Fruit fly (Drosophila melanogaster) whole organism, embryonic: Measurements from ENCODE around the gene Pax.

ENCODE experiments used
- ATbp ChIP-seq: fragments of 200-800 bp; sonication (Bioruptor generic); optimal IDR thresholded peaks from 2 replicates; lab custom pipeline; 2017; ENCODE audit warnings: missing biosample characterization, mild to moderate bottlenecking, missing genetic modification characterization, missing genetic modification reagents
- Adf1 ChIP-seq: fragments of 200-800 bp; sonication (Bioruptor generic); IDR thresholded peaks from 2 replicates; pipeline ENCODE4 v1.3.6; 2022; ENCODE audit warnings: missing biosample characterization, missing genetic modification characterization
- Bdp1 ChIP-seq: fragments of 200-800 bp; sonication (Bioruptor generic); optimal IDR thresholded peaks from 3 replicates; lab custom pipeline; 2016; ENCODE audit warnings: missing biosample characterization, missing genetic modification characterization
- CG11504 ChIP-seq: fragments of 200-800 bp; sonication (Bioruptor generic); optimal IDR thresholded peaks from 3 replicates; lab custom pipeline; 2019; ENCODE audit warnings: missing biosample characterization, mild to moderate bottlenecking, missing genetic modification characterization, moderate library complexity
- CG12769 ChIP-seq: fragments of 200-800 bp; sonication (Bioruptor generic); optimal IDR thresholded peaks from 2 replicates; lab custom pipeline; 2019; ENCODE audit warnings: missing biosample characterization, mild to moderate bottlenecking, missing genetic modification characterization, moderate library complexity
- CG1529 ChIP-seq: fragments of 200-800 bp; sonication (Bioruptor generic); optimal IDR thresholded peaks from 3 replicates; lab custom pipeline; 2018; ENCODE audit warnings: missing biosample characterization, missing genetic modification characterization
- CG1603 ChIP-seq: fragments of 200-800 bp; sonication (Bioruptor generic); optimal IDR thresholded peaks from 2 replicates; lab custom pipeline; 2019; ENCODE audit warnings: missing biosample characterization, mild to moderate bottlenecking, missing genetic modification characterization, moderate library complexity
- CG16815 ChIP-seq: fragments of 200-800 bp; sonication (Bioruptor generic); optimal IDR thresholded peaks from 3 replicates; lab custom pipeline; 2017; ENCODE audit warnings: missing biosample characterization, mild to moderate bottlenecking, missing genetic modification characterization
- CG17186 ChIP-seq: fragments of 200-800 bp; sonication (Bioruptor generic); optimal IDR thresholded peaks from 3 replicates; lab custom pipeline; 2017; ENCODE audit warnings: missing biosample characterization, missing genetic modification reagents, missing genetic modification characterization
- CG17328 ChIP-seq: fragments of 200-800 bp; sonication (Bioruptor generic); IDR thresholded peaks from 2 replicates; pipeline ENCODE4 v1.3.6; 2022; ENCODE audit warnings: missing biosample characterization, missing genetic modification characterization
- CG18262 ChIP-seq: fragments of 200-800 bp; optimal IDR thresholded peaks from 3 replicates; lab custom pipeline; 2019; ENCODE audit warnings: missing biosample characterization, mild to moderate bottlenecking, missing genetic modification characterization, moderate library complexity
- CG2202 ChIP-seq: fragments of 200-800 bp; sonication (Bioruptor generic); optimal IDR thresholded peaks from 2 replicates; lab custom pipeline; 2018; ENCODE audit warnings: missing biosample characterization, mild to moderate bottlenecking, missing genetic modification characterization
- CG3065 ChIP-seq: fragments of 200-800 bp; sonication (Bioruptor generic); optimal IDR thresholded peaks from 2 replicates; lab custom pipeline; 2016; ENCODE audit warnings: missing biosample characterization, missing genetic modification characterization
- CG31388 ChIP-seq: fragments of 200-800 bp; sonication (Bioruptor generic); optimal IDR thresholded peaks from 2 replicates; lab custom pipeline; 2016; ENCODE audit warnings: missing biosample characterization, missing genetic modification characterization
- CG3163 ChIP-seq: fragments of 200-800 bp; sonication (Bioruptor generic); optimal IDR thresholded peaks from 3 replicates; lab custom pipeline; 2016; ENCODE audit warnings: missing biosample characterization, missing genetic modification characterization
- CG32767 ChIP-seq: fragments of 200-800 bp; sonication (Bioruptor generic); IDR thresholded peaks from 2 replicates; pipeline ENCODE4 v1.3.6; 2022; ENCODE audit warnings: missing biosample characterization, missing genetic modification characterization
- CG3726 ChIP-seq: fragments of 200-800 bp; sonication (Bioruptor generic); IDR thresholded peaks from 3 replicates; pipeline ENCODE4, ENCODE4 v1.3.6; 2022; ENCODE audit warnings: missing biosample characterization, missing genetic modification characterization
- CG6254 ChIP-seq: fragments of 200-800 bp; sonication (Bioruptor generic); optimal IDR thresholded peaks from 3 replicates; lab custom pipeline; 2017; ENCODE audit warnings: mild to moderate bottlenecking, missing biosample characterization, missing genetic modification reagents, missing genetic modification characterization
- CG6272 ChIP-seq: fragments of 200-800 bp; sonication (Bioruptor generic); IDR thresholded peaks from 2 replicates; pipeline ENCODE4 v1.3.6; 2022; ENCODE audit warnings: missing biosample characterization, missing genetic modification characterization
- CG6765 ChIP-seq: fragments of 200-800 bp; sonication (Bioruptor generic); optimal IDR thresholded peaks from 3 replicates; lab custom pipeline; 2017; ENCODE audit warnings: missing biosample characterization, mild to moderate bottlenecking, missing genetic modification characterization
- CG7928 ChIP-seq: fragments of 200-800 bp; sonication (Bioruptor generic); optimal IDR thresholded peaks from 2 replicates; lab custom pipeline; 2017; ENCODE audit warnings: missing biosample characterization, mild to moderate bottlenecking, missing genetic modification characterization
- CG8359 ChIP-seq: fragments of 200-800 bp; sonication (Bioruptor generic); optimal IDR thresholded peaks from 2 replicates; lab custom pipeline; 2017; ENCODE audit warnings: missing biosample characterization, mild to moderate bottlenecking, missing genetic modification characterization, borderline replicate concordance
- D19A ChIP-seq: fragments of 200-800 bp; optimal IDR thresholded peaks from 3 replicates; lab custom pipeline; 2019; ENCODE audit warnings: missing biosample characterization, mild to moderate bottlenecking, missing genetic modification characterization, moderate library complexity
- Doc2 ChIP-seq: fragments of 200-800 bp; sonication (Bioruptor generic); IDR thresholded peaks from 2 replicates; pipeline ENCODE4 v1.3.6; 2022; ENCODE audit warnings: missing biosample characterization, missing genetic modification characterization
- ERR ChIP-seq: fragments of 200-800 bp; sonication (Bioruptor generic); optimal IDR thresholded peaks from 2 replicates; lab custom pipeline; 2016; ENCODE audit warnings: missing biosample characterization, missing genetic modification characterization
- Ets65A ChIP-seq: fragments of 200-800 bp; sonication (Bioruptor generic); peaks from one replicate; lab custom pipeline; 2016; ENCODE audit warnings: missing biosample characterization, missing genetic modification characterization
- GATAe ChIP-seq: fragments of 200-800 bp; sonication (Bioruptor generic); conservative IDR thresholded peaks from 2 replicates; pipeline ENCODE4 v1.3.6; 2022; ENCODE audit warnings: missing biosample characterization, missing genetic modification characterization
- HLH4C ChIP-seq: fragments of 200-800 bp; sonication (Bioruptor generic); IDR thresholded peaks from 3 replicates; pipeline ENCODE4 v1.3.6; 2022; ENCODE audit warnings: missing biosample characterization, missing genetic modification characterization; ENCODE audit not compliant: partially characterized antibody
- HmgZ ChIP-seq: fragments of 200-800 bp; sonication (Bioruptor generic); optimal IDR thresholded peaks from 2 replicates; lab custom pipeline; 2018; ENCODE audit warnings: missing biosample characterization, mild to moderate bottlenecking, missing genetic modification characterization
- Hmx ChIP-seq: fragments of 200-800 bp; sonication (Bioruptor generic); optimal IDR thresholded peaks from 2 replicates; lab custom pipeline; 2016; ENCODE audit warnings: missing biosample characterization, missing genetic modification characterization
- Hr39 ChIP-seq: fragments of >200 bp; optimal IDR thresholded peaks from 2 replicates; lab custom pipeline; 2017
- Med ChIP-seq: fragments of 200-800 bp; sonication (Bioruptor generic); peaks from one replicate; lab custom pipeline; 2016; ENCODE audit warnings: missing biosample characterization, missing genetic modification characterization, mild to moderate bottlenecking, inconsistent platforms, moderate library complexity
- Mes4 ChIP-seq: fragments of 200-800 bp; sonication (Bioruptor generic); optimal IDR thresholded peaks from 2 replicates; lab custom pipeline; 2016; ENCODE audit warnings: missing biosample characterization, missing genetic modification characterization
- NK7.1 ChIP-seq: fragments of 200-800 bp; sonication (Bioruptor generic); optimal IDR thresholded peaks from 3 replicates; lab custom pipeline; 2016; ENCODE audit warnings: missing biosample characterization, missing genetic modification characterization
- Ravus ChIP-seq: fragments of 200-800 bp; sonication (Bioruptor generic); IDR thresholded peaks from 2 replicates; pipeline ENCODE4 v1.3.6; 2022; ENCODE audit warnings: missing biosample characterization, missing genetic modification characterization
- Scr ChIP-seq: fragments of 200-800 bp; sonication (Bioruptor generic); IDR thresholded peaks from 2 replicates; pipeline ENCODE4 v1.3.6; 2022; ENCODE audit warnings: missing biosample characterization, missing genetic modification characterization; ENCODE audit not compliant: partially characterized antibody
- abd-A ChIP-seq: fragments of 200-800 bp; sonication (Bioruptor generic); optimal IDR thresholded peaks from 3 replicates; lab custom pipeline; 2019; ENCODE audit warnings: missing biosample characterization, mild to moderate bottlenecking, missing genetic modification characterization, moderate library complexity
- bsh ChIP-seq, 2 experiments: fragments of 200-800 bp; sonication (Bioruptor generic); optimal IDR thresholded peaks; 2 replicates each; lab custom pipeline; 2017 to 2018; ENCODE audit warnings: mild to moderate bottlenecking in 2 of 2, missing biosample characterization in 2 of 2, missing genetic modification characterization in 2 of 2, moderate library complexity in 1 of 2
- dmrt11E ChIP-seq: fragments of 200-800 bp; sonication (Bioruptor generic); optimal IDR thresholded peaks from 3 replicates; lab custom pipeline; 2018; ENCODE audit warnings: missing biosample characterization, mild to moderate bottlenecking, missing genetic modification characterization, moderate library complexity
- ewg ChIP-seq: fragments of 200-800 bp; sonication (Bioruptor generic); optimal IDR thresholded peaks from 3 replicates; lab custom pipeline; 2017; ENCODE audit warnings: mild to moderate bottlenecking, missing biosample characterization, missing genetic modification reagents, missing genetic modification characterization
- gem ChIP-seq: fragments of 200-800 bp; sonication (Bioruptor generic); optimal IDR thresholded peaks from 2 replicates; lab custom pipeline; 2019; ENCODE audit warnings: missing biosample characterization, mild to moderate bottlenecking, missing genetic modification characterization, moderate library complexity
- hbn ChIP-seq: fragments of 200-800 bp; sonication (Bioruptor generic); IDR thresholded peaks from 2 replicates; pipeline ENCODE4 v1.3.6; 2022; ENCODE audit warnings: missing biosample characterization, missing genetic modification characterization; ENCODE audit not compliant: partially characterized antibody
- luna ChIP-seq: fragments of 200-800 bp; sonication (Bioruptor generic); optimal IDR thresholded peaks from 2 replicates; lab custom pipeline; 2016; ENCODE audit warnings: missing biosample characterization, missing genetic modification characterization
- nerfin-1 ChIP-seq: fragments of 200-800 bp; sonication (Bioruptor generic); optimal IDR thresholded peaks from 3 replicates; lab custom pipeline; 2019; ENCODE audit warnings: missing biosample characterization, mild to moderate bottlenecking, missing genetic modification characterization, moderate library complexity
- nerfin-2 ChIP-seq: fragments of 200-800 bp; sonication (Bioruptor generic); IDR thresholded peaks from 2 replicates; pipeline ENCODE4 v1.3.6; 2022; ENCODE audit warnings: missing biosample characterization, missing genetic modification characterization; ENCODE audit not compliant: partially characterized antibody
- oc ChIP-seq: fragments of 200-800 bp; sonication (Bioruptor generic); optimal IDR thresholded peaks from 2 replicates; lab custom pipeline; 2018; ENCODE audit warnings: missing biosample characterization, mild to moderate bottlenecking, missing genetic modification characterization, moderate library complexity
- sens ChIP-seq: fragments of 200-800 bp; sonication (Bioruptor generic); peaks from one replicate; lab custom pipeline; 2016; ENCODE audit warnings: missing biosample characterization, missing genetic modification characterization
- so ChIP-seq: fragments of 200-800 bp; sonication (Bioruptor generic); IDR thresholded peaks from 3 replicates; pipeline ENCODE4 v1.3.6; 2022; ENCODE audit warnings: missing biosample characterization, missing genetic modification characterization
- toy ChIP-seq: fragments of 200-800 bp; sonication (Bioruptor generic); IDR thresholded peaks from 2 replicates; pipeline ENCODE4 v1.3.6; 2022; ENCODE audit warnings: missing biosample characterization, missing genetic modification characterization
- vfl ChIP-seq: fragments of 200-800 bp; sonication (Bioruptor generic); optimal IDR thresholded peaks from 2 replicates; lab custom pipeline; 2016; ENCODE audit warnings: missing biosample characterization, missing genetic modification characterization
- zf30C ChIP-seq: fragments of 200-800 bp; sonication (Bioruptor generic); optimal IDR thresholded peaks from 3 replicates; lab custom pipeline; 2018; ENCODE audit warnings: missing biosample characterization, mild to moderate bottlenecking, missing genetic modification characterization

Pax gene

dm6 chr2L:19370046-19370445, 56.4 kb downstream of the Pax start, which contains the start of gene CG17349 (continued):
- peak; percentile 66 for TF ChIP-seq ATbp (GFP tag; lab: Kevin White, UChicago)
- TF ChIP-seq Scr (GFP tag; lab: Robert Waterston, UW), result no peak
- TF ChIP-seq abd-A (tag; lab: Kevin White, UChicago), result peak; percentile 53
- peak; percentile 60 for TF ChIP-seq CG1603 (tag; lab: Kevin White, UChicago)
- no peak for TF ChIP-seq so (GFP tag; lab: Robert Waterston, UW)
- TF ChIP-seq HmgZ (tag; lab: Kevin White, UChicago), result no peak
- no peak for TF ChIP-seq Doc2 (GFP tag; lab: Robert Waterston, UW)
- peak; percentile 28 for TF ChIP-seq oc
- TF ChIP-seq ERR (GFP tag; lab: Kevin White, UChicago), result no peak
- TF ChIP-seq CG6272, result no peak
- TF ChIP-seq HLH4C (GFP tag; lab: Robert Waterston, UW), result no peak
- no peak for TF ChIP-seq CG12769 (tag; lab: Kevin White, UChicago)
- no peak for TF ChIP-seq NK7.1 (GFP tag; lab: Kevin White, UChicago)
- no peak for TF ChIP-seq Adf1 (GFP tag; lab: Robert Waterston, UW)
- TF ChIP-seq CG1529 (GFP tag; lab: Kevin White, UChicago), result peak; percentile 54
- TF ChIP-seq CG2202 (tag; lab: Kevin White, UChicago), result peak; percentile 62
- peak; percentile 60 for TF ChIP-seq dmrt11E (tag; lab: Kevin White, UChicago)
- TF ChIP-seq nerfin-1 (tag; lab: Kevin White, UChicago), result peak; percentile 37
- TF ChIP-seq Hmx (GFP tag; lab: Kevin White, UChicago), result no peak
- TF ChIP-seq CG7928 (GFP tag; lab: Kevin White, UChicago), result no peak
- no peak for TF ChIP-seq zf30C (GFP tag; lab: Kevin White, UChicago)
- no peak for TF ChIP-seq CG17186 (GFP tag; lab: Kevin White, UChicago)
- TF ChIP-seq ewg, result peak; percentile 14
- TF ChIP-seq Med, result peak; percentile 49
- TF ChIP-seq CG11504 (tag; lab: Kevin White, UChicago), result peak; percentile 14
- TF ChIP-seq sens (GFP tag; lab: Kevin White, UChicago), result peak; percentile 52
- TF ChIP-seq CG16815 (GFP tag; lab: Kevin White, UChicago), result no peak
- no peak for TF ChIP-seq CG31388
- no peak for TF ChIP-seq GATAe
- TF ChIP-seq Ravus, result no peak
- no peak for TF ChIP-seq D19A (tag; lab: Kevin White, UChicago)
- no peak for TF ChIP-seq CG32767 (GFP tag; lab: Robert Waterston, UW)
- TF ChIP-seq, all 482 proteins: peak for 53

- TF ChIP-seq CG3163 (GFP tag; lab: Kevin White, UChicago) (no peak), CG3065 (GFP tag; lab: Kevin White, UChicago) (no peak), Hr39 (lab: Kevin White, UChicago) (peak; percentile 73), CG18262 (tag; lab: Kevin White, UChicago) (no peak), CG6765 (GFP tag; lab: Kevin White, UChicago) (no peak)
Measured at dm6 chr2L:19366730-19367129, 59.7 kb downstream of the Pax start.

- TF ChIP-seq CG17328, result no peak
- peak; percentile 21 for TF ChIP-seq gem
- TF ChIP-seq nerfin-2 (GFP tag; lab: Robert Waterston, UW), result no peak
- no peak for TF ChIP-seq CG3726 (GFP tag; lab: Robert Waterston, UW)
- peak; percentile 57 for TF ChIP-seq Med
- TF ChIP-seq bsh (GFP tag; optimal IDR thresholded peaks at IDR 0.05; lab: Kevin White, UChicago), result peak in 1 of 2 experiments; percentile 0
- TF ChIP-seq Ets65A (GFP tag; lab: Kevin White, UChicago), result peak; percentile 41
- TF ChIP-seq toy (GFP tag; lab: Robert Waterston, UW), result no peak
- TF ChIP-seq vfl (GFP tag; lab: Kevin White, UChicago), result no peak
- no peak for TF ChIP-seq Mes4 (GFP tag; lab: Kevin White, UChicago)
- no peak for TF ChIP-seq CG6254 (GFP tag; lab: Kevin White, UChicago)
- no peak for TF ChIP-seq luna (GFP tag; lab: Kevin White, UChicago)
- TF ChIP-seq hbn (GFP tag; lab: Robert Waterston, UW), result no peak
- no peak for TF ChIP-seq CG8359 (GFP tag; lab: Kevin White, UChicago)
- TF ChIP-seq Bdp1 (GFP tag; lab: Kevin White, UChicago), result no peak
Measured at dm6 chr2L:19366301-19366700, 60.1 kb downstream of the Pax start.
